Fruit fly (Drosophila melanogaster) whole organism, embryonic: ENCODE data around the gene CG8100.

Experiments
- Atf6 ChIP-seq: fragments of 200-800 bp; sonication (Bioruptor generic); IDR thresholded peaks from 2 replicates; pipeline ENCODE4 v1.3.6; 2022; ENCODE audit warnings: missing biosample characterization, missing genetic modification characterization
- Bdp1 ChIP-seq: fragments of 200-800 bp; sonication (Bioruptor generic); optimal IDR thresholded peaks from 3 replicates; lab custom pipeline; 2016; ENCODE audit warnings: missing biosample characterization, missing genetic modification characterization
- Bgb ChIP-seq: fragments of 200-800 bp; sonication (Bioruptor generic); IDR thresholded peaks from 2 replicates; pipeline ENCODE4 v1.3.6; 2022; ENCODE audit warnings: missing biosample characterization, missing genetic modification characterization; ENCODE audit not compliant: partially characterized antibody
- Bteb2 ChIP-seq: fragments of 200-800 bp; sonication (Bioruptor generic); optimal IDR thresholded peaks from 2 replicates; lab custom pipeline; 2016; ENCODE audit warnings: missing biosample characterization, missing genetic modification characterization
- CG11398 ChIP-seq: fragments of 200-800 bp; sonication (Bioruptor generic); optimal IDR thresholded peaks from 2 replicates; lab custom pipeline; 2016; ENCODE audit warnings: missing biosample characterization, missing genetic modification characterization
- CG11696 ChIP-seq: fragments of 200-800 bp; sonication (Bioruptor generic); IDR thresholded peaks from 2 replicates; pipeline ENCODE4 v1.3.6; 2022; ENCODE audit warnings: missing biosample characterization, missing genetic modification characterization
- CG12071 ChIP-seq: fragments of 200-800 bp; sonication (Bioruptor generic); optimal IDR thresholded peaks from 3 replicates; lab custom pipeline; 2018; ENCODE audit warnings: missing biosample characterization, mild to moderate bottlenecking, missing genetic modification characterization
- CG12659 ChIP-seq: fragments of 200-800 bp; sonication (Bioruptor generic); optimal IDR thresholded peaks from 3 replicates; lab custom pipeline; 2017; ENCODE audit warnings: mild to moderate bottlenecking, missing biosample characterization, missing genetic modification reagents, missing genetic modification characterization
- CG13296 ChIP-seq: fragments of 200-800 bp; sonication (Bioruptor generic); optimal IDR thresholded peaks from 3 replicates; lab custom pipeline; 2018; ENCODE audit warnings: missing biosample characterization, mild to moderate bottlenecking, missing genetic modification characterization
- CG14710 ChIP-seq: fragments of 200-800 bp; sonication (Bioruptor generic); optimal IDR thresholded peaks from 3 replicates; lab custom pipeline; 2019; ENCODE audit warnings: missing biosample characterization, mild to moderate bottlenecking, missing genetic modification characterization, moderate library complexity
- CG15269 ChIP-seq: fragments of 200-800 bp; sonication (Bioruptor generic); optimal IDR thresholded peaks from 2 replicates; lab custom pipeline; 2018; ENCODE audit warnings: missing biosample characterization, mild to moderate bottlenecking, missing genetic modification characterization, moderate library complexity
- CG2889 ChIP-seq: fragments of 200-800 bp; sonication (Bioruptor generic); IDR thresholded peaks from 3 replicates; pipeline ENCODE4 v1.3.6; 2022; ENCODE audit warnings: missing biosample characterization, missing genetic modification characterization
- CG31441 ChIP-seq: fragments of 200-800 bp; sonication (Bioruptor generic); IDR thresholded peaks from 2 replicates; pipeline ENCODE4 v1.3.6; 2022; ENCODE audit warnings: missing biosample characterization, missing genetic modification characterization
- CG32532 ChIP-seq: fragments of 200-800 bp; sonication (Bioruptor generic); IDR thresholded peaks from 2 replicates; pipeline ENCODE4 v1.3.6; 2022; ENCODE audit warnings: missing biosample characterization, missing genetic modification characterization
- CG34422 ChIP-seq: fragments of 200-800 bp; sonication (Bioruptor generic); IDR thresholded peaks from 3 replicates; pipeline ENCODE4 v1.3.6; 2022; ENCODE audit warnings: missing biosample characterization, missing genetic modification characterization
- CG4707 ChIP-seq: fragments of 200-800 bp; sonication (Bioruptor generic); optimal IDR thresholded peaks from 2 replicates; lab custom pipeline; 2018; ENCODE audit warnings: missing biosample characterization, mild to moderate bottlenecking, missing genetic modification characterization, moderate library complexity
- CG6175 ChIP-seq: fragments of 200-800 bp; sonication (Bioruptor generic); IDR thresholded peaks from 3 replicates; pipeline ENCODE4 v1.3.6; 2022; ENCODE audit warnings: missing biosample characterization, missing genetic modification characterization
- CG6791 ChIP-seq: fragments of 200-800 bp; sonication (Bioruptor generic); IDR thresholded peaks from 3 replicates; pipeline ENCODE4 v1.3.6; 2022; ENCODE audit warnings: missing biosample characterization, missing genetic modification characterization; ENCODE audit not compliant: partially characterized antibody
- CG7372 ChIP-seq: fragments of 200-800 bp; sonication (Bioruptor generic); IDR thresholded peaks from 2 replicates; pipeline ENCODE4 v1.3.6; 2022; ENCODE audit warnings: missing biosample characterization, missing genetic modification characterization
- CG7839 ChIP-seq: fragments of 200-800 bp; sonication (Bioruptor generic); optimal IDR thresholded peaks from 3 replicates; lab custom pipeline; 2018; ENCODE audit warnings: missing biosample characterization, mild to moderate bottlenecking, missing genetic modification characterization, moderate library complexity
- CG8765 ChIP-seq: fragments of 200-800 bp; sonication (Bioruptor generic); IDR thresholded peaks from 2 replicates; pipeline ENCODE4 v1.3.6; 2022; ENCODE audit warnings: missing biosample characterization, missing genetic modification characterization
- CrebB ChIP-seq: fragments of 200-800 bp; sonication (Bioruptor generic); optimal IDR thresholded peaks from 3 replicates; lab custom pipeline; 2018; ENCODE audit warnings: missing biosample characterization, mild to moderate bottlenecking, missing genetic modification characterization
- Dll ChIP-seq: fragments of 200-800 bp; sonication (Bioruptor generic); IDR thresholded peaks from 4 replicates; pipeline ENCODE4 v1.3.6; 2022; ENCODE audit warnings: missing biosample characterization, missing genetic modification characterization; ENCODE audit not compliant: partially characterized antibody
- Ets97D ChIP-seq: fragments of 200-800 bp; sonication (Bioruptor generic); optimal IDR thresholded peaks from 3 replicates; lab custom pipeline; 2016; ENCODE audit warnings: missing biosample characterization, missing genetic modification characterization
- Fer1 ChIP-seq: fragments of 200-800 bp; sonication (Bioruptor generic); optimal IDR thresholded peaks from 2 replicates; lab custom pipeline; 2017; ENCODE audit warnings: missing biosample characterization, mild to moderate bottlenecking, missing genetic modification characterization
- GATAe ChIP-seq: fragments of 200-800 bp; sonication (Bioruptor generic); conservative IDR thresholded peaks from 2 replicates; pipeline ENCODE4 v1.3.6; 2022; ENCODE audit warnings: missing biosample characterization, missing genetic modification characterization
- HHEX ChIP-seq: fragments of 200-800 bp; sonication (Bioruptor generic); optimal IDR thresholded peaks from 3 replicates; lab custom pipeline; 2017; ENCODE audit warnings: missing biosample characterization, mild to moderate bottlenecking, missing genetic modification characterization, missing genetic modification reagents
- HLHmδ ChIP-seq: fragments of 200-800 bp; sonication (Bioruptor generic); optimal IDR thresholded peaks from 2 replicates; lab custom pipeline; 2018; ENCODE audit warnings: missing biosample characterization, mild to moderate bottlenecking, missing genetic modification characterization, moderate library complexity
- Hr3 ChIP-seq: fragments of 200-800 bp; sonication (Bioruptor generic); optimal IDR thresholded peaks from 3 replicates; lab custom pipeline; 2016; ENCODE audit warnings: missing biosample characterization, missing genetic modification characterization
- Meics ChIP-seq: fragments of 200-800 bp; sonication (Bioruptor generic); optimal IDR thresholded peaks from 2 replicates; lab custom pipeline; 2017; ENCODE audit warnings: missing biosample characterization, mild to moderate bottlenecking, missing genetic modification characterization
- Optix ChIP-seq: fragments of 200-800 bp; sonication (Bioruptor generic); IDR thresholded peaks from 3 replicates; pipeline ENCODE4 v1.3.6; 2022; ENCODE audit warnings: missing biosample characterization, missing genetic modification characterization
- Spps ChIP-seq: fragments of 200-800 bp; sonication (Bioruptor generic); optimal IDR thresholded peaks from 2 replicates; lab custom pipeline; 2018; ENCODE audit warnings: missing biosample characterization, mild to moderate bottlenecking, missing genetic modification characterization
- amos ChIP-seq: fragments of 200-800 bp; sonication (Bioruptor generic); IDR thresholded peaks from 2 replicates; pipeline ENCODE4 v1.3.6; 2022; ENCODE audit warnings: missing biosample characterization, missing genetic modification characterization; ENCODE audit not compliant: partially characterized antibody
- aop ChIP-seq: fragments of 200-800 bp; sonication (Bioruptor generic); IDR thresholded peaks from 2 replicates; pipeline ENCODE4 v1.3.6; 2022; ENCODE audit warnings: missing biosample characterization, missing genetic modification characterization
- cwo ChIP-seq: fragments of 200-800 bp; sonication (Bioruptor generic); optimal IDR thresholded peaks from 3 replicates; lab custom pipeline; 2017; ENCODE audit warnings: missing biosample characterization, missing genetic modification characterization, mild to moderate bottlenecking, moderate library complexity, missing genetic modification reagents
- da ChIP-seq: fragments of 200-800 bp; sonication (Bioruptor generic); optimal IDR thresholded peaks from 2 replicates; lab custom pipeline; 2016; ENCODE audit warnings: missing biosample characterization, missing genetic modification characterization
- dm ChIP-seq: fragments of 200-800 bp; sonication (Bioruptor generic); optimal IDR thresholded peaks from 3 replicates; lab custom pipeline; 2016; ENCODE audit warnings: missing biosample characterization, missing genetic modification characterization
- ham ChIP-seq: fragments of 200-800 bp; sonication (Bioruptor generic); IDR thresholded peaks from 2 replicates; pipeline ENCODE4 v1.3.6; 2022; ENCODE audit warnings: missing biosample characterization, missing genetic modification characterization
- lilli ChIP-seq: fragments of 200-800 bp; sonication (Bioruptor generic); optimal IDR thresholded peaks from 3 replicates; lab custom pipeline; 2016; ENCODE audit warnings: missing biosample characterization, missing genetic modification characterization
- mirr ChIP-seq: fragments of 200-800 bp; sonication (Bioruptor generic); optimal IDR thresholded peaks from 3 replicates; lab custom pipeline; 2018; ENCODE audit warnings: missing biosample characterization, mild to moderate bottlenecking, missing genetic modification characterization
- mld ChIP-seq: fragments of 200-800 bp; sonication (Bioruptor generic); IDR thresholded peaks from 3 replicates; pipeline ENCODE4 v1.3.6; 2022; ENCODE audit warnings: missing biosample characterization, missing genetic modification characterization; ENCODE audit not compliant: partially characterized antibody
- otp ChIP-seq: fragments of 200-800 bp; sonication (Bioruptor generic); IDR thresholded peaks from 3 replicates; pipeline ENCODE4, ENCODE4 v1.3.6; 2022; ENCODE audit warnings: missing biosample characterization, missing genetic modification characterization
- pho ChIP-seq: fragments of 200-800 bp; sonication (Bioruptor generic); optimal IDR thresholded peaks from 2 replicates; lab custom pipeline; 2016; ENCODE audit warnings: missing biosample characterization, missing genetic modification characterization
- pum ChIP-seq: fragments of 200-800 bp; sonication (Bioruptor generic); optimal IDR thresholded peaks from 2 replicates; lab custom pipeline; 2016; ENCODE audit warnings: missing biosample characterization, missing genetic modification characterization
- rib ChIP-seq: fragments of 200-800 bp; sonication (Bioruptor generic); IDR thresholded peaks from 2 replicates; pipeline ENCODE4 v1.3.6; 2022; ENCODE audit warnings: missing biosample characterization, missing genetic modification characterization
- sima ChIP-seq: fragments of 200-800 bp; sonication (Bioruptor generic); optimal IDR thresholded peaks from 2 replicates; lab custom pipeline; 2016; ENCODE audit warnings: missing biosample characterization, missing genetic modification characterization
- slp2 ChIP-seq: fragments of 200-800 bp; sonication (Bioruptor generic); optimal IDR thresholded peaks from 2 replicates; lab custom pipeline; 2016; ENCODE audit warnings: missing biosample characterization, missing genetic modification characterization
- sob ChIP-seq: fragments of 200-800 bp; sonication (Bioruptor generic); IDR thresholded peaks from 2 replicates; pipeline ENCODE4 v1.3.6; 2022; ENCODE audit warnings: missing biosample characterization, missing genetic modification characterization
- trh ChIP-seq: fragments of 200-800 bp; sonication (Bioruptor generic); optimal IDR thresholded peaks from 2 replicates; lab custom pipeline; 2016; ENCODE audit warnings: missing biosample characterization, missing genetic modification characterization
- usp ChIP-seq: fragments of >200 bp; optimal IDR thresholded peaks from 2 replicates; lab custom pipeline; 2017; ENCODE audit warnings: missing biosample characterization, missing genetic modification characterization
- wek ChIP-seq: fragments of 200-800 bp; sonication (Bioruptor generic); optimal IDR thresholded peaks from 3 replicates; lab custom pipeline; 2018; ENCODE audit warnings: missing biosample characterization, mild to moderate bottlenecking, missing genetic modification characterization, moderate library complexity
- zen ChIP-seq: fragments of 200-800 bp; sonication (Bioruptor generic); optimal IDR thresholded peaks from 3 replicates; lab custom pipeline; 2018; ENCODE audit warnings: missing biosample characterization, mild to moderate bottlenecking, missing genetic modification characterization, moderate library complexity

CG8100 gene

DNA sequence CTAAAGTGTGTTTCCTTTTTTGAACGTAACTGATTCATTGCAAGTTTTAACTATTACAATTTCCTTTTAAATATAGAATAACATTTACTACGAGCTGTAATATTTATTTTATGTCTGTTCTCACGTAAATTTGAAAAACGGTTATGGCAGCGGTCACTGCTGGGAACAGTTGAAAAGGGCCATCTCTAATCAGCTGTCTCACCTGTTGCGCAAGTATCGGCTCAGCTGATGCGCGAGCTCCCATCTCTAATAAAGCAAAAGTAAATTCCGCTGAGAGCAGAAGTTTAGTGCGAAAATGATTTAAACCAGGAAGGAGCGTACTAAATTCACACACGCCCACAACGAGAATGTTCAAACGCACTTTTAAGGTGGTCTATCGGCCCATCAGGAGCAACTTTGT is 11.8 kb upstream of the CG8100 start, which contains the start of gene Pex1 (continued):
- TF ChIP-seq usp (GFP tag; lab: Kevin White, UChicago) = no peak
- peak; percentile 58 for TF ChIP-seq rib (GFP tag; lab: Robert Waterston, UW)
- TF ChIP-seq sob (GFP tag; lab: Robert Waterston, UW) = peak; percentile 56
- TF ChIP-seq CG31441 (GFP tag; lab: Robert Waterston, UW) = no peak; the same call in 1 of the 2 replicates
- TF ChIP-seq mld (GFP tag; lab: Robert Waterston, UW) = no peak
- TF ChIP-seq GATAe = no peak
- TF ChIP-seq Ets97D (GFP tag; lab: Kevin White, UChicago) = no peak
- TF ChIP-seq mirr (GFP tag; lab: Kevin White, UChicago) = no peak
- TF ChIP-seq Bgb = peak; percentile 80
- TF ChIP-seq Meics = no peak
- no peak for TF ChIP-seq Atf6 (GFP tag; lab: Robert Waterston, UW)
- no peak for TF ChIP-seq HLHmδ
- TF ChIP-seq pho (GFP tag; lab: Kevin White, UChicago) = no peak
- TF ChIP-seq CG32532 (GFP tag; lab: Robert Waterston, UW) = peak; percentile 58; the same call in 1 of the 2 replicates
- peak; percentile 21 for TF ChIP-seq lilli (GFP tag; lab: Kevin White, UChicago)
- no peak for TF ChIP-seq CG8765 (GFP tag; lab: Robert Waterston, UW)
- TF ChIP-seq CG7372 (GFP tag; lab: Robert Waterston, UW) = no peak
- peak; percentile 86 for TF ChIP-seq Dll (GFP tag; lab: Robert Waterston, UW)
- no peak for TF ChIP-seq sima
- no peak for TF ChIP-seq aop (GFP tag; lab: Robert Waterston, UW)
- TF ChIP-seq Bdp1 (GFP tag; lab: Kevin White, UChicago) = no peak
- no peak for TF ChIP-seq slp2 (GFP tag; lab: Kevin White, UChicago)
- no peak for TF ChIP-seq trh
- no peak for TF ChIP-seq ham
- no peak for TF ChIP-seq CG2889 (GFP tag; lab: Robert Waterston, UW)
- TF ChIP-seq dm = no peak
- no peak for TF ChIP-seq CG15269 (tag; lab: Kevin White, UChicago)
- TF ChIP-seq CG12071 (GFP tag; lab: Kevin White, UChicago) = no peak
- TF ChIP-seq CG6175 = no peak
- TF ChIP-seq CG6791 (GFP tag; lab: Robert Waterston, UW) = peak; percentile 78
- no peak for TF ChIP-seq zen (tag; lab: Kevin White, UChicago)
- TF ChIP-seq CG11696 (GFP tag; lab: Robert Waterston, UW) = no peak
- peak; percentile 57; the same call in 2 of the 3 replicates for TF ChIP-seq CG34422 (GFP tag; lab: Robert Waterston, UW)
- TF ChIP-seq Hr3 (GFP tag; lab: Kevin White, UChicago) = no peak
- TF ChIP-seq da (GFP tag; lab: Kevin White, UChicago) = no peak
- TF ChIP-seq HHEX = no peak
- TF ChIP-seq CG7839 (tag; lab: Kevin White, UChicago) = no peak
- no peak for TF ChIP-seq wek (GFP tag; lab: Kevin White, UChicago)
- no peak for TF ChIP-seq otp (GFP tag; lab: Robert Waterston, UW)
- no peak for TF ChIP-seq CG13296
- no peak for TF ChIP-seq CG4707 (GFP tag; lab: Kevin White, UChicago)
- no peak for TF ChIP-seq pum (GFP tag; lab: Kevin White, UChicago)
- TF ChIP-seq amos (GFP tag; lab: Robert Waterston, UW) = peak; percentile 89
- TF ChIP-seq Bteb2 (GFP tag; lab: Kevin White, UChicago) = no peak
- TF ChIP-seq CG11398 = no peak
- no peak for TF ChIP-seq Spps (tag; lab: Kevin White, UChicago)
- no peak for TF ChIP-seq Fer1
- TF ChIP-seq cwo (GFP tag; lab: Kevin White, UChicago) = no peak
- peak; percentile 40 for TF ChIP-seq CG14710 (tag; lab: Kevin White, UChicago)
- no peak for TF ChIP-seq Optix (GFP tag; lab: Robert Waterston, UW)
- peak; percentile 20 for TF ChIP-seq CG12659 (GFP tag; lab: Kevin White, UChicago)
- no peak for TF ChIP-seq CrebB (tag; lab: Kevin White, UChicago)
